Worm (Caenorhabditis elegans) whole organism, L1 larva: ENCODE measurements around the gene gbh-2.
A peak's percentile ranks its signal among the peaks of the same experiment; 100 is the strongest.

Experiments
- C04F5.9 ChIP-seq: sonication (generic microtip); optimal IDR thresholded peaks from 2 replicates; lab custom pipeline; 2016; ENCODE audit warnings: missing genetic modification characterization, missing compliant biosample characterization
- C16A3.4 ChIP-seq: fragments of 150-350 bp; optimal IDR thresholded peaks from 2 replicates; lab custom pipeline; 2014; ENCODE audit warnings: missing biosample characterization, missing genetic modification characterization
- C34B4.2 ChIP-seq: sonication (generic microtip); optimal IDR thresholded peaks from 2 replicates; lab custom pipeline; 2017; ENCODE audit warnings: mild to moderate bottlenecking, missing genetic modification characterization, missing compliant biosample characterization
- F16B12.6 ChIP-seq: fragments of 150-350 bp; optimal IDR thresholded peaks from 2 replicates; lab custom pipeline; 2014; ENCODE audit warnings: missing biosample characterization, missing genetic modification characterization
- aha-1 ChIP-seq: fragments of 150-350 bp; optimal IDR thresholded peaks from 2 replicates; lab custom pipeline; 2014; ENCODE audit warnings: missing biosample characterization, missing genetic modification characterization
- aly-2 ChIP-seq: fragments of 150-350 bp; optimal IDR thresholded peaks from 2 replicates; lab custom pipeline; 2014; ENCODE audit warnings: missing biosample characterization, missing genetic modification characterization
- blmp-1 ChIP-seq: fragments of 150-350 bp; optimal IDR thresholded peaks from 2 replicates; lab custom pipeline; 2014; ENCODE audit warnings: missing biosample characterization, missing genetic modification characterization
- ceh-82 ChIP-seq, 3 experiments: fragments of 150-350 bp in 1 of 3; sonication (generic microtip) in 2 of 3; optimal IDR thresholded peaks; 2 replicates each; lab custom pipeline; 2014 to 2017; ENCODE audit warnings: missing biosample characterization in 3 of 3, missing genetic modification characterization in 3 of 3
- ceh-88 ChIP-seq: fragments of 200-800 bp; sonication (Bioruptor generic); IDR thresholded peaks from 2 replicates; pipeline ENCODE4 v1.3.6; 2022; ENCODE audit warnings: missing genetic modification characterization, missing compliant biosample characterization
- ceh-90 ChIP-seq: sonication (generic microtip); optimal IDR thresholded peaks from 2 replicates; lab custom pipeline; 2016; ENCODE audit warnings: missing genetic modification characterization, missing compliant biosample characterization
- dpl-1 ChIP-seq, 3 experiments: fragments of 150-350 bp in 2 of 3; sonication (generic microtip) in 1 of 3; optimal IDR thresholded peaks; 2 replicates each; lab custom pipeline; 2014 to 2017; ENCODE audit warnings: missing biosample characterization in 3 of 3, missing genetic modification characterization in 3 of 3, missing genetic modification reagents in 3 of 3
- efl-3 ChIP-seq: fragments of 200-800 bp; sonication (Bioruptor generic); optimal IDR thresholded peaks from 2 replicates; lab custom pipeline; 2018; ENCODE audit warnings: mild to moderate bottlenecking, missing genetic modification characterization, missing compliant biosample characterization
- elt-2 ChIP-seq: sonication (generic microtip); optimal IDR thresholded peaks from 2 replicates; lab custom pipeline; 2016; ENCODE audit warnings: missing genetic modification characterization, mild to moderate bottlenecking, inconsistent platforms, missing compliant biosample characterization, missing genetic modification reagents
- elt-3 ChIP-seq, 6 experiments: fragments of 150-350 bp in 1 of 6; sonication (generic microtip); optimal IDR thresholded peaks; 2 replicates each; lab custom pipeline; 2017 to 2018; ENCODE audit warnings: missing biosample characterization in 6 of 6, missing genetic modification characterization in 6 of 6, inconsistent platforms in 1 of 6
- ets-5 ChIP-seq: fragments of 200-800 bp; sonication (Bioruptor generic); IDR thresholded peaks from 2 replicates; pipeline ENCODE4 v1.3.6; 2022; ENCODE audit warnings: missing genetic modification characterization, missing compliant biosample characterization
- fkh-8 ChIP-seq: sonication (generic microtip); optimal IDR thresholded peaks from 2 replicates; lab custom pipeline; 2016; ENCODE audit warnings: mild to moderate bottlenecking, missing genetic modification characterization, missing compliant biosample characterization
- grh-1 ChIP-seq: fragments of 200-800 bp; sonication (Bioruptor generic); IDR thresholded peaks from 2 replicates; pipeline ENCODE4 v1.3.6; 2022; ENCODE audit warnings: missing genetic modification reagents, missing genetic modification characterization, missing compliant biosample characterization
- hlh-4 ChIP-seq: sonication (generic microtip); optimal IDR thresholded peaks from 2 replicates; lab custom pipeline; 2016; ENCODE audit warnings: mild to moderate bottlenecking, missing genetic modification characterization, missing compliant biosample characterization
- hpl-2 ChIP-seq: fragments of 150-350 bp; optimal IDR thresholded peaks from 2 replicates; lab custom pipeline; 2014; ENCODE audit warnings: missing biosample characterization, missing genetic modification reagents, missing genetic modification characterization
- irx-1 ChIP-seq: sonication (generic microtip); optimal IDR thresholded peaks from 2 replicates; lab custom pipeline; 2016; ENCODE audit warnings: missing genetic modification characterization, missing compliant biosample characterization
- isw-1 ChIP-seq: fragments of 200-800 bp; sonication (Bioruptor generic); IDR thresholded peaks from 2 replicates; pipeline ENCODE4 v1.3.6; 2022; ENCODE audit warnings: missing genetic modification characterization, missing compliant biosample characterization
- jun-1 ChIP-seq: fragments of 150-350 bp; optimal IDR thresholded peaks from 2 replicates; lab custom pipeline; 2014; ENCODE audit warnings: missing biosample characterization, missing genetic modification reagents, missing genetic modification characterization
- lin-14 ChIP-seq: fragments of 200-800 bp; sonication (Bioruptor generic); optimal IDR thresholded peaks from 2 replicates; lab custom pipeline; 2018; ENCODE audit warnings: mild to moderate bottlenecking, missing genetic modification characterization, moderate library complexity, missing compliant biosample characterization
- lin-35 ChIP-seq, 2 experiments: fragments of 150-350 bp; optimal IDR thresholded peaks; 2 replicates each; lab custom pipeline; 2014; ENCODE audit warnings: missing biosample characterization in 2 of 2, missing genetic modification characterization in 2 of 2, missing genetic modification reagents in 2 of 2
- lin-39 ChIP-seq: fragments of 150-350 bp; optimal IDR thresholded peaks from 2 replicates; lab custom pipeline; 2014; ENCODE audit warnings: missing biosample characterization, missing genetic modification reagents, missing genetic modification characterization
- lir-3 ChIP-seq: sonication (generic microtip); optimal IDR thresholded peaks from 2 replicates; lab custom pipeline; 2016; ENCODE audit warnings: mild to moderate bottlenecking, missing genetic modification characterization, moderate library complexity, missing compliant biosample characterization; ENCODE audit not compliant: poor library complexity
- mab-9 ChIP-seq: fragments of 200-800 bp; sonication (Bioruptor generic); IDR thresholded peaks from 2 replicates; pipeline ENCODE4 v1.3.6; 2022; ENCODE audit warnings: missing genetic modification reagents, missing genetic modification characterization, missing compliant biosample characterization
- mdl-1 ChIP-seq, 2 experiments: fragments of 150-350 bp; optimal IDR thresholded peaks; 2 replicates each; lab custom pipeline; 2014 to 2017; ENCODE audit warnings: missing biosample characterization in 2 of 2, missing genetic modification characterization in 2 of 2, inconsistent platforms in 1 of 2
- mef-2 ChIP-seq: fragments of 150-350 bp; optimal IDR thresholded peaks from 2 replicates; lab custom pipeline; 2014; ENCODE audit warnings: missing biosample characterization, missing genetic modification characterization
- mep-1 ChIP-seq: fragments of 150-350 bp; optimal IDR thresholded peaks from 2 replicates; lab custom pipeline; 2014; ENCODE audit warnings: missing biosample characterization, missing genetic modification characterization
- nhr-12 ChIP-seq: sonication (generic microtip); optimal IDR thresholded peaks from 2 replicates; lab custom pipeline; 2017; ENCODE audit warnings: missing biosample characterization, missing genetic modification characterization
- nhr-20 ChIP-seq: sonication (generic microtip); optimal IDR thresholded peaks from 2 replicates; lab custom pipeline; 2016; ENCODE audit warnings: mild to moderate bottlenecking, missing genetic modification characterization, missing compliant biosample characterization
- nhr-237 ChIP-seq: fragments of 150-350 bp; optimal IDR thresholded peaks from 2 replicates; lab custom pipeline; 2014; ENCODE audit warnings: missing biosample characterization, missing genetic modification characterization
- nhr-71 ChIP-seq: sonication (generic microtip); optimal IDR thresholded peaks from 2 replicates; lab custom pipeline; 2016; ENCODE audit warnings: mild to moderate bottlenecking, missing genetic modification characterization, moderate library complexity, missing compliant biosample characterization
- nhr-76 ChIP-seq: sonication (generic microtip); optimal IDR thresholded peaks from 2 replicates; lab custom pipeline; 2017; ENCODE audit warnings: missing biosample characterization, missing genetic modification characterization
- nhr-77 ChIP-seq: fragments of 150-350 bp; optimal IDR thresholded peaks from 2 replicates; lab custom pipeline; 2014; ENCODE audit warnings: missing biosample characterization, missing genetic modification characterization
- pqm-1 ChIP-seq: sonication (generic microtip); optimal IDR thresholded peaks from 3 replicates; lab custom pipeline; 2017; ENCODE audit warnings: missing biosample characterization, missing genetic modification characterization
- rnt-1 ChIP-seq: sonication (generic microtip); optimal IDR thresholded peaks from 2 replicates; lab custom pipeline; 2016; ENCODE audit warnings: mild to moderate bottlenecking, missing genetic modification characterization, moderate library complexity, missing compliant biosample characterization
- snpc-4 ChIP-seq: fragments of 150-350 bp; optimal IDR thresholded peaks from 2 replicates; lab custom pipeline; 2014; ENCODE audit warnings: missing biosample characterization, missing genetic modification characterization
- snu-23 ChIP-seq: sonication (generic microtip); optimal IDR thresholded peaks from 2 replicates; lab custom pipeline; 2016; ENCODE audit warnings: missing genetic modification characterization, missing compliant biosample characterization
- tbx-2 ChIP-seq: sonication (generic microtip); optimal IDR thresholded peaks from 2 replicates; lab custom pipeline; 2016; ENCODE audit warnings: missing genetic modification characterization, missing compliant biosample characterization
- tlp-1 ChIP-seq: fragments of 150-350 bp; optimal IDR thresholded peaks from 2 replicates; lab custom pipeline; 2014; ENCODE audit warnings: missing biosample characterization, missing genetic modification characterization
- unc-130 ChIP-seq: fragments of 150-350 bp; optimal IDR thresholded peaks from 2 replicates; lab custom pipeline; 2017; ENCODE audit warnings: missing biosample characterization, missing genetic modification characterization, inconsistent platforms
- unc-86 ChIP-seq: sonication (generic microtip); optimal IDR thresholded peaks from 2 replicates; lab custom pipeline; 2016; ENCODE audit warnings: missing genetic modification characterization, missing compliant biosample characterization
- vab-15 ChIP-seq: sonication (generic microtip); optimal IDR thresholded peaks from 2 replicates; lab custom pipeline; 2017; ENCODE audit warnings: missing genotype, mild to moderate bottlenecking, missing genetic modification characterization, missing compliant biosample characterization
- xbp-1 ChIP-seq: sonication (generic microtip); optimal IDR thresholded peaks from 2 replicates; lab custom pipeline; 2016; ENCODE audit warnings: missing genetic modification characterization, missing compliant biosample characterization
- zip-4 ChIP-seq: fragments of 200-800 bp; sonication (Bioruptor generic); optimal IDR thresholded peaks from 2 replicates; lab custom pipeline; 2018; ENCODE audit warnings: mild to moderate bottlenecking, missing genetic modification characterization, moderate library complexity, missing compliant biosample characterization
- ztf-11 ChIP-seq, 2 experiments: sonication (generic microtip); optimal IDR thresholded peaks; 2 replicates each; lab custom pipeline; 2016 to 2017; ENCODE audit warnings: missing genetic modification characterization in 2 of 2, missing biosample characterization in 1 of 2, missing compliant biosample characterization in 1 of 2
- ztf-4 ChIP-seq: fragments of 150-350 bp; optimal IDR thresholded peaks from 2 replicates; lab custom pipeline; 2014; ENCODE audit warnings: missing biosample characterization, missing genetic modification characterization

gbh-2 gene

DNA sequence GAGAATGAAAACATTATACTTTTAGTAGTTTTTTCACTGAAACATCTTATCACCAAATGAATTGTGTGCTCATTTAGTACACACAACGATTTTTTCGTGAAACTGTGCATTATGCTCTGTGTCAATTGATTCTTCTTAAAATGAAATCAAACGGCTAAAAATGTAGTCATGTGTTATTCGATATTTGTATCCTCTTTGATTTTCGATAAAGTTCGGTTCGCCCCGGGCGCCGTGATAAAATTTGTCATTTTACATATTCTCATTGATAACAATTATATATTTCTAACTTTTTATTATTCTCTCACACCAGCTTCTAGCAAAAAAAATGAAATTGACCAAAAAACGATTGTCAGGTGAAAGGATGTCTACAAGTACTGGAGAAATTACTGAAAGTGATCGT lies 29.1 kb downstream of the gbh-2 start, which contains the start of gene ctg-2:
TSS of gene ctg-2 (plus strand) at position 326 of the 400 bp plus-strand sequence.
- peak; percentile 3 for TF ChIP-seq nhr-20 (tag; lab: Kevin White, UChicago)
- peak; percentile 15 for TF ChIP-seq jun-1 (tag; lab: Kevin White, UChicago)
- TF ChIP-seq mab-9 (GFP tag; lab: Robert Waterston, UW) = no peak
- no peak for TF ChIP-seq nhr-77 (tag; lab: Kevin White, UChicago)
- peak; percentile 85 for TF ChIP-seq elt-2 (tag; lab: Kevin White, UChicago)
- TF ChIP-seq lin-14 (GFP tag; lab: Kevin White, UChicago) = peak; percentile 15
- TF ChIP-seq, all 84 proteins: peak for 4

DNA sequence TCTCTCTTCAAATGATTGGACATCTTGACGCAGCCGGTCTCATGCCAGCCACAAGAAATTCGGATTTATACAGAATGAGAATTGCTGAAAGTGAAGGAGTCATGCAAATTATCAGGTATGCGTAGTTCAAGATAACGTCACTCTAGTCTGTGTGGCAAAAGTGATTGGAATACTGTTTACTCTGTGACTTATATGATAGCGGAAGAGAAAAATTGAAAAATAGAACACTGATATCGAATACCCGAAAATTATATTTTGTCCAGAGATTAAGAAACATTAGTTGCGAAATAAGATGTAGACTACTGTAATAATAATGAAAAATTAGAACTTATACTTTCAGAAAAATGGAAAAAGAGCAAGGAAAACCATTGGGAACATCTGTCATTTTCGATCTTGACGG lies 29.8 kb downstream of the gbh-2 start:
- no peak for TF ChIP-seq pqm-1 (tag; lab: Kevin White, UChicago)
- TF ChIP-seq nhr-12 (tag; lab: Kevin White, UChicago) = no peak
- peak; percentile 37 for TF ChIP-seq elt-2 (tag; lab: Kevin White, UChicago)
- no peak for TF ChIP-seq efl-3
- no peak for TF ChIP-seq nhr-237 (tag; lab: Kevin White, UChicago)
- TF ChIP-seq, all 84 proteins: peak for 1

DNA sequence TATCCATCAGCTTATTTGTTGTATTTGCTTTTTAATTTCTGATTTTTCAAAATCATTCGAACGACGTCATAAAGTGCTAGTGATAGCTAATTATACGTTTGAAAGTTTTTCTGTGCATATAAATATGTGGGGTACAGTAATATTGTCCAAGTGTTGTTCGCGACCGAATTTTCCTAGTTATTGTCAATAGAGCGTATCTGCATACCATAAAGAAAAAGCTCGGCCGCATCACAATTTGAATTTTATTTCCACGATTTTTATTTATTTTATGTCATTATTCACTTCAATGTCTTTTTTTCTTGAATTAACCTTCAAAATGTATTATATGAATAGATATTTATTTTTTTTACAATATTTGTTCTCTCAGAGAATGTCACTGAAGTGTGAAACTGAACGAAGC lies 31.1 kb downstream of the gbh-2 start, which contains the start of gene rnh-2:
TSS of gene rnh-2 (plus strand) at position 368 of the 400 bp plus-strand sequence.
- TF ChIP-seq zip-4 (GFP tag; lab: Kevin White, UChicago) (no peak), ceh-88 (no peak), efl-3 (no peak), snpc-4 (tag; lab: Kevin White, UChicago) (peak; percentile 52), nhr-71 (tag; lab: Kevin White, UChicago) (peak; percentile 75), irx-1 (tag; lab: Kevin White, UChicago) (no peak), mep-1 (peak; percentile 86), C16A3.4 (tag; lab: Kevin White, UChicago) (peak; percentile 81), ztf-11 (tag; optimal IDR thresholded peaks at IDR 0.05; lab: Kevin White, UChicago) (peak in 1 of 2 experiments; percentile 33), elt-3 (tag; optimal IDR thresholded peaks at IDR 0.05; lab: Kevin White, UChicago) (peak in 2 of 6 experiments; percentile 21 to 27), pqm-1 (tag; lab: Kevin White, UChicago) (no peak), snu-23 (GFP tag; lab: Kevin White, UChicago) (peak; percentile 70), nhr-237 (tag; lab: Kevin White, UChicago) (no peak), hpl-2 (GFP tag; lab: Kevin White, UChicago) (no peak), elt-2 (tag; lab: Kevin White, UChicago) (peak; percentile 28), dpl-1 (GFP tag; optimal IDR thresholded peaks at IDR 0.05; lab: Kevin White, UChicago) (peak; percentile 55 to 79 (median 68)), ets-5 (GFP tag; lab: Robert Waterston, UW) (no peak), tbx-2 (tag; lab: Kevin White, UChicago) (peak; percentile 61), C34B4.2 (tag; lab: Kevin White, UChicago) (no peak), F16B12.6 (tag; lab: Kevin White, UChicago) (peak; percentile 65), fkh-8 (tag; lab: Kevin White, UChicago) (peak; percentile 62), vab-15 (tag; lab: Kevin White, UChicago) (no peak), ztf-4 (tag; lab: Kevin White, UChicago) (peak; percentile 34), lin-39 (no peak), grh-1 (no peak), hlh-4 (tag; lab: Kevin White, UChicago) (no peak), lir-3 (peak; percentile 85), tlp-1 (tag; lab: Kevin White, UChicago) (no peak), ceh-90 (tag; lab: Kevin White, UChicago) (peak; percentile 71), C04F5.9 (tag; lab: Kevin White, UChicago) (peak; percentile 48), aly-2 (no peak), isw-1 (GFP tag; lab: Robert Waterston, UW) (no peak), unc-86 (no peak), rnt-1 (tag; lab: Kevin White, UChicago) (peak; percentile 90), ceh-82 (tag; optimal IDR thresholded peaks at IDR 0.05; lab: Kevin White, UChicago) (peak; percentile 0 to 76 (median 30)), aha-1 (tag; lab: Kevin White, UChicago) (no peak), mef-2 (tag; lab: Kevin White, UChicago) (no peak), lin-35 (GFP tag; optimal IDR thresholded peaks at IDR 0.05; lab: Kevin White, UChicago) (peak; percentile 75 to 84), blmp-1 (tag; lab: Kevin White, UChicago) (peak; percentile 53), xbp-1 (tag; lab: Kevin White, UChicago) (peak; percentile 61), nhr-76 (tag; lab: Kevin White, UChicago) (no peak), mdl-1 (tag; optimal IDR thresholded peaks at IDR 0.05; lab: Kevin White, UChicago) (no peak), unc-130 (tag; lab: Kevin White, UChicago) (peak; percentile 17)
